Worm (Caenorhabditis elegans): ENCODE data around the gene twk-42.

DNA sequence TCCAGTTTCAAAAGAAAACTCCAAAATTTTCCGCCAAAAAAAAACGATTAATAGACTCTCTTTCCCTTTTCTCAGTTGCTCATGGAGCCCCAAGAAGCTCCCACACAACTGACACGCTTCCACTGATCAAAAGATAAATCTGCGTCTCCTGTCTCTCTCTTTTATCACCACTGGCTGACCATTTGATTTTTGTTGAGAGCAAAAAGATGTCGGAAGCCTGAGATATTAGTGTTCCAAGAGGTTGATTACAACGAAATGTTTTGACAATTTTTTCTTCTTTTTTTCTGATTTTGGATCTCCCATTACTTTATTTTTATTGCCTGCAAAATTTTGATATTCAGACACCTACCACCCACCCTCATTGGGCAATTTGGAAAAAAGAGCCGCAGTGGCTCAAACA lies at the start of gene twk-42:
- TF ChIP-seq ref-1 (GFP tag; conservative IDR thresholded peaks at IDR 0.05) (no peak), flt-1 (GFP tag; IDR thresholded peaks at IDR 0.05) (no peak), tab-1 (GFP tag; IDR thresholded peaks at IDR 0.05) (no peak), ztf-29 (GFP tag; IDR thresholded peaks at IDR 0.05) (no peak), klf-2 (GFP tag; conservative IDR thresholded peaks at IDR 0.05) (no peak), med-1 (GFP tag; optimal IDR thresholded peaks at IDR 0.05; ENCODE audit: insufficient read depth) (no peak), T22C8.4 (GFP tag; IDR thresholded peaks at IDR 0.05) (no peak), ztf-23 (GFP tag; IDR thresholded peaks at IDR 0.05) (no peak)
